Worm (Caenorhabditis elegans) whole organism, dauer: ENCODE measurements around the gene sre-54.

Source experiments
- unc-62 ChIP-seq: sonication (generic microtip); optimal IDR thresholded peaks from 2 replicates; lab custom pipeline; 2017; ENCODE audit warnings: missing biosample characterization, missing genetic modification reagents, missing genetic modification characterization

sre-54 gene

DNA sequence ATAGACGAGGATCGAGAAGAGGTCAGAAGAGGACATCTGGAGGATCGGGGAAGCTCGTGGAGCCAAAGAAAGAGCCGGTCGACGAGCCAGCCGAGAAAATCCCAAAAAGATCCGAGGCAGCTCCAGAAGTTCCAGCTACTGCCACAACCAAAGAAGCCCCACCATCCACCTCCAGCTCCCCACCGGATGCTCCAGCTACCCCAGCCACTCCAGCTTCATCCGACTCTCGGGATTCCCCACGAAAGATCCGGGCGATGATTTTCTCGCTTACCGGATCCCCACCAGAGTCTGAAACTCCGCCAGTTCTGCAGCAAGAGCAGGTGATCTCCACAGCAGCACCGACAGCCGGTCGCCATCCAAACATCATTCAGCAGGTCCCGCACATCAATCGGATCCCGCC lies 10.2 kb downstream of the sre-54 start:
- no peak for TF ChIP-seq unc-62 (GFP tag; lab: Kevin White, UChicago)

DNA sequence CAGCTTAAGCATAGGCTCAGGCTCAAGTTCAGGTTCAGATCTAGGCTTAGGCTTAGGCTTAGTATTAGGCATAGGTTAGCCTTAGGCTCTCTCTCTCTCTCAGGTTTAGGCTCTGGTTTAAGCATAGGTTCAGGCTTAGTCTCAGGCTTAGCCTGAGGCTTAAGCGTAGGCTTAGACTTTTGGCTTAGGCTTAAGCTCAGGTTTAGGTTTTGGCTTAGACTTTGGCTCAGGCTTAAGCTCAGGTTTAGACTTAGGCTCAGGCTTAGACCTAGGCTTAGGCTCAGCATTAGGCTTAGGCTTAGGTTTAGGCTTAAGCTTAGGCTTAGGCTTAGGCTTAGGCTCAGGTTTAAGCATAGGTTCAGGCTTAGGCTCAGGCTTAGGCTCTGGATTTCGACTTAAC lies 11.0 kb downstream of the sre-54 start:
- no peak for TF ChIP-seq unc-62 (GFP tag; lab: Kevin White, UChicago)

DNA sequence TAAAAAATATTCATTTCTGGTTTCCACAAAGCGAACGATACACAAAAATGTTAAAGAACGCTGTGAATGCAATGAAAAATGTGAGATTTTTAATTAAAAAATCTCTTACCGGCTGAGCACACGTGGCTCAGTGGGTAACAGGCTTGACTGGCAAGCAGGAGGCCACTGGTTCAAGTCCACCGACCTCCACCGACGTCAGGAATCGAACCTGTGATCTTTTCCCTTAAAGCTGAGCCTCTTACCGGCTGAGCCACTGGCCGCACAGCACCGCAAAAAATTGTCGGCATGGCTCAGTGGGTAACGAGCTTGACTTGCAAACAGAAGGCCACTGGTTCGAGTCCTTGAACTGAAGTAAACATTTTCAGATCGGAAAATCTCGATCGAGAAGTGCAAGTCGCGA lies 12.1 kb downstream of the sre-54 start, which contains the start of gene C44C11.6:
C44C11.6 (plus strand) TSS at position 23 of the 400 bp plus-strand sequence.
- TF ChIP-seq unc-62 (GFP tag; lab: Kevin White, UChicago): no peak

DNA sequence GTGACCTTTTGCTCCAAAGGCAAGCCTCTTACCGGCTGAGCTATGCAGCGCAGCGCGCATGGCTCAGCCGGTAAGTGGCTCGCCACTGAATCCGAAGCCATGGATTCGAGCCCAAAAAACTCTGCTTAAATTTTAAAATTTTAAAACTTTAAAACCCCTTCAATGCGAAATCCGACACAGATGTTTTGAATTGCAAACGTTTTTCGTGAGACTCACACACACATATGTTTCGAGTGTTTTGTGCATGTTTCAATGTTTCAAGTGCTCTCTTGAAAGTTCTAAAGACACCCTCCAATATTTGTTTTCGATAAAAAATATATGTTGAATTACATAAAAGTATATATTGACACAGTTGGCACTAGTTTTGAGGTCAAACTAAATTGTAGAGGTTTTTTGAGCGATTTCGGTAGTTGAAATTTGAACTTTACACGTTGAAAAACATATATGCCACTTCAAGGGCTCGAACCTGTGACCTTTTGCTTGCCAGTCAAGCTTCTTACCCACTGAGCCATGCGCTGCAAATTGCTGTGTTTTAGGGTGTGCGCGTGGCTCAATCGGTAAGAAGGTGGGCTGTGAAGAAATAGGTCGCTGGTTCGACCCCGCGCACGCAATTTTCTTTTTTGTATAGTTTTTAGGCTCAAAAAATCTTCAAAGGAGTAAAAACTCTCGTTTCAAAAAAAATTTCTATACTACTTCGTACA lies 13.7 kb downstream of the sre-54 start:
- TF ChIP-seq unc-62 (GFP tag; lab: Kevin White, UChicago): no peak

DNA sequence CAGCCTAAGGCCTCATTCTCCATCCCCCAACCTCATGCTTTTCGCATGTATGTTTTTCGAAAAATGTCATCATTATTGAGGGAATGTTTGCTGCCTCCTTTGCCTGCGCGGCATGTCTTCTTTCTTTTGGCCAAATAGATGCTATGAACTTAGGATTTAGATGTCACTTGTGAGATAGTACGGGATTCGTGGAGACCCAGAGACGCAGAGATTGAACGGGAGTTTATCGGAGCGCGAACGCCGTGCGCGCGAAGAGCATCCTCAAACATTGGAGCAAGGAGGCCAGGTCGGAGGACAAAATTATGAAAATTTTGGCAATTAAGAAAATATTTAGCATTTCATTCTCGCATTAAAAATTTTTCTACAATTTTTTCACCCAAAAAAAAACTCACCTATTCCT lies 16.2 kb downstream of the sre-54 start:
- TF ChIP-seq unc-62 (GFP tag; lab: Kevin White, UChicago): no peak

DNA sequence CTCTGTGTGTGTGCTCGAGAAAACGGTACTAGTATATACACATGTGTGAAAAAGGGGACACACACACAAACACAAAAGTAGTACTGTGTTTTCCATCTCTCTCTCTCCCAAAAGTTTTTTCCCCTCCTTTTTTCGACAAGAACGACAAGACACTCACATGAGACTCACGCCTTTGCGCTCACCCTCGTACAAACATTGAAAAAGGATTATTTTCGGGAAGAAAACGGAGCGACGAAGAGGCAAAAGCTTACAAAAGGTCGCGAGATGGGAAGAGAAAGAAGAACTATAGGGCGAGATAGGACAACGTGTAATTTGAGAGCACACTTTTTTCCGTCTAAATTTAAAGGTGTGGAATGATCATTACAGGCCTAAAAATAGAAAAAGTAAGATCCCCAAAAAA lies 17.1 kb downstream of the sre-54 start:
- no peak for TF ChIP-seq unc-62 (GFP tag; lab: Kevin White, UChicago)

DNA sequence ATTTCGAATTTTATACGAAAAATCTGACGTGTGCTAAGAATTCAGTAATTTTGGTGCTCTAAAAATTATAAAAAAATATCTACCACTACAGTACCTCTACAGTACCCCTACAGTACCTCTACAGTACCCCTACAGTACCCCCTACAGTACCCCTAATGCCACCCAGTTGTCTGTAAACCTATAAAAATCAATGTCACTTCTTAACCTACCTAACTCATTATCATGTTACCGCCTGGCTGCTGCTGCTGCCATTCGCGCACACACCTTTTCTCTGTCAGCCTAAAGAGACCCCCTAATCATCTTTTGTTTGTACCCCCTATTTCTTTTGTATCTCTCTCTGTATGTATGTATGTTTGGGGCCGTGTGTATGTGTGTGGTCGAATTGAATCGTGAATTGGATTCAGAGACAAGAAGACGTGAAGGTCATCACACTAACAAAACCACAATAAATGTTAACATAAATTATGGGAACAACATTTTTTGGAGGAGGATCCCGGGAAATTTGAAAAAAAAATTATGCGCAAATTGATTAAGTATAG lies 18.1 kb downstream of the sre-54 start:
- TF ChIP-seq unc-62 (GFP tag; lab: Kevin White, UChicago): no peak

DNA sequence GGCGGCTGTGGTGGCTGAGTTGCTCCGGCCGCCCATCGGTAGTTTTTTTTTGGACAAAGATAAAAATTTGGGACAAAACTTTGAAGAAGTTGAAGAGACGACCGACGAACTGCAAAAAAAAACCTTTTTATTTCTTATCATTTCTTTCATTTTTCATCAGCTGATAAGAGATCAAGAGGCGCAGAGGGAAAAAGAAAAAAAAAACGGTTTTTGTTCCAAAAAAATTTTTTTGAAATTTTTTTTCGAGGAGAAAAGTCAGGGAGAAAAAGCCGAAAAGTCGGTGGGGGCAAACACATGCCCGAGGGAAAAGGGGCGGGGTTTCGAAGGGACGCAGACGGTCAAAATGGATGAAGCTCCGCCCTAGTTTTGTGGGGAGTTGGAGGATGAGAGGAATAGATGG lies 19.4 kb downstream of the sre-54 start, which contains the start of gene ras-1:
ras-1 (minus strand) TSS at position 129 of the 400 bp plus-strand sequence.
- TF ChIP-seq unc-62 (GFP tag; lab: Kevin White, UChicago): no peak

DNA sequence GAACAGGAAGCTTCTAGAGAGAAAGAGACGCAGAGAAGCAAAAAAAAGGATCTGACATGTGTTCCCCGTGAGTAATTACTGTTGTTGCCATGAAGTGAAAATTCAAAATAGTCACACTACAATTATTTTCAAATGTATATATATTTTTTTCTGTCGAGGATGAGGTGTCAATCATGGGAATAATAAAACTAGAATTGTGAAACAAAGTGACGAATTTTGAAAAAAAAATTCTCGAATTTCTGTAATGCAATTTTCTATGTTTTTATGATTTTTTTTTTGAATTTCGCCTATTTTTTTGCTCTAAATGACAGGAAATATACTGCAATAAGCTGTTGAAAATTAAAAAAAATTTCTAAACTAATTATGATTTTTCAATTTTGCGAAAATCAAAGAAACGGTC lies 20.4 kb downstream of the sre-54 start:
- no peak for TF ChIP-seq unc-62 (GFP tag; lab: Kevin White, UChicago)

DNA sequence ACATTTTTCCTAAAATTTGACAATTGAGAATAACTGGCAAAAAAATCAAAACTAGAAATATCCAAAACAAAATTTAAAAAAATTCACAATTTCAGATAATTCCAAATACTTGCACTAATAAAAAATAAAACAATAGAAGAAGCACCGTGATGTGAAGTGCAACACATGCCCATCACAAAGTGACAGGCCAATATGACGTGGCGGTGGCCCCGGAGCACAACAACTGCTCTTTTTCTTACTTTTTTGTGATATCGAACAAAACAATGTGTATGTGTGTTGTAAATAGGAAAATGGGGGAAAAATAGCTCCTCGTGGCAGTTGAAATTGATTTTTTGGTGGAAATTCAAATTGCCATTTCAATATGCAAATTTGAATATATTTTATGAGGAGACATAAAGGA lies 21.1 kb downstream of the sre-54 start:
- TF ChIP-seq unc-62 (GFP tag; lab: Kevin White, UChicago): no peak

DNA sequence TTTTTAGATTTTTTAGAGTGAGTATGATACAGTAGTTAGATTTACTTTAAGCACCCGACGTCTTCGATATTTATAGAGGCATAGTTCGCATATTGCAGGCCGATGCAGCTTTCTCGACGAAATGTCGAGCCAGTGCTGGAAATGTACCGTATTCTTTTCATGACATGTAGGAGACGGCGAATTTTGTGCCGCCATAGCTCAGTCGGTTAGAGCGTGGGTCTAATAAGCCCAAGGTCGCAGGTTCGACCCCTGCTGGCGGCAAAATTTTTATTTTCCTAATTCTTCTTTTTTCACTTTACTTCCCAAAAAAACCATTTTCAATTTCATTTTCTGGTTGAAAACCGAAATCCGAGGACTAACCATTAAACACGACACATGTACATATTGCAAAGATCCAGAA lies 29.5 kb downstream of the sre-54 start:
- no peak for TF ChIP-seq unc-62 (GFP tag; lab: Kevin White, UChicago)

DNA sequence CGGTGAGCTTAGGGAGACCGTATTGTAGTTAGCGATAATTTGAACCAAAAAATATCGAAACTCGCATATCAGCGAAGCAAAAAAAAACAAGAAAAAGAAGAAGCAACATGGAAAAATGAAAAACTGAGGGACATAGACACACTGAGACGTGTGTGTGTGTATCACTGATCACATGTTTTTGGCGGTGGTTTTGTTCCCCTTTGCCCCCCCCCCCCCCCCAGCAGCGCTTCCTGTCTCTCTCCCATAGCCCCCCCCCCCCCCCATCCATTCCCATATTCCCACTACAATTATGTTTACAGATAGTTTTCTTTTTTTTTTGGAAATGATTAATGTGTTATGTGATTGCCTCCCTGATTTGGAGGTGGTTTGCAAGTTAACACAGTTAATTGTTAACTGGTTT lies 36.5 kb downstream of the sre-54 start:
- no peak for TF ChIP-seq unc-62 (GFP tag; lab: Kevin White, UChicago)

DNA sequence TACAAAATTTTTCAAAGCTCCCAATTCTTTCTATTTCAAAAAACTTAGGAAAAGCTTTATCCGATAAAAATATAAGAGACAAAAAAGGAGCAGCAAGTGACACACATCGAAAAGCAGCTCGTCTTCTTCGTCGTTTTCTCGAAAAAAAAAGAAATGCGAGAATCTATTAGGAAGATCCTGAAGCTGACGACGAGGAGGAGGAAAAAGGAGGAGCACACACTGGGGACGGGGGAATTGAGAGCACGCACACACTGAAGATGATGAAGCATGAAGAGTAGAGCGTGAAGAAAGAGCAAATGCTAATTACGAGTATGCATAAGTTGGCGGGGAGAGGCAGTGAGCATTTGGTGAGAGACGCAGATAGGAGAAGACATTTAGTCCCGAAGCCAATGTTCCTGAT lies 41.2 kb downstream of the sre-54 start:
- TF ChIP-seq unc-62 (GFP tag; lab: Kevin White, UChicago): no peak

DNA sequence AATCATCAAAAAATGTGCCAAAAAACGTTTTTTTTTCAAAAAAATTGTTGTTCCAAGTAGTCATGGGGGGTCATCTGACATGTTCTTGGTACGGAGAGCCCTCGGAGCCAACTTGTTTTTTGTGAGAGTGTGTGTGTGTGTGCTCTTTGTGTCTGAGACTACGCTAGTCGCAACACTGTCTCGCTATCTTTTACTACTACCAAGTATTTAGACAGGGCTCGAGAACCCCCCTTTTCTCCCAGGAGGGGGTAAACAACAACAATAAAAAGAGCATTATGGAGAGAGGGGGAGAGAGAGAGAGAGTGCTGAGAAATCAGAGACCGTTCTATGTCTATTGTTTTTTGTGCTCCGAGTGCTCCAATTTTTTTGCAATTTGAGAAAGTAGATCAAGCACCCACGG lies 46.1 kb downstream of the sre-54 start:
- TF ChIP-seq unc-62 (GFP tag; lab: Kevin White, UChicago): no peak

DNA sequence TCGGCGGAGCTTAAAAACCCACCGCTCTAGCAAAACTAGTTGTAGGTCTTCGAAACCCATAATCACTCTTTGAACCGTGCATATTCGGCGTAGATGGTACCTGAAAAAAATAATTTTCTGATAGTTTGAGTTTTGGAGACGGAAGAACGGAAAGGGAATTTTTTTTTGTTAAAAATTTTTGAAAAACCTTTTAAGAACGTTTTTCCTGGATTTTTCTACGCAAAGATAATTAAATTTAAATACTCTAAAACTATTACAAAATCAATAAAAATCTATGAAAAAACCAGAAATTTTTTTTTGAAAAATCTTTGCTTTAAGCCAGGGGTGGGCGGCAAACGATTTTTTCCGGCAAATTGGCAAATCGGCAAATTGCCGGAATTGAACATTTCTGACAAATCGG lies 46.7 kb downstream of the sre-54 start, which contains the start of gene marc-5:
marc-5 (minus strand) TSS at position 101 of the 400 bp plus-strand sequence.
- TF ChIP-seq unc-62 (GFP tag; lab: Kevin White, UChicago): no peak

DNA sequence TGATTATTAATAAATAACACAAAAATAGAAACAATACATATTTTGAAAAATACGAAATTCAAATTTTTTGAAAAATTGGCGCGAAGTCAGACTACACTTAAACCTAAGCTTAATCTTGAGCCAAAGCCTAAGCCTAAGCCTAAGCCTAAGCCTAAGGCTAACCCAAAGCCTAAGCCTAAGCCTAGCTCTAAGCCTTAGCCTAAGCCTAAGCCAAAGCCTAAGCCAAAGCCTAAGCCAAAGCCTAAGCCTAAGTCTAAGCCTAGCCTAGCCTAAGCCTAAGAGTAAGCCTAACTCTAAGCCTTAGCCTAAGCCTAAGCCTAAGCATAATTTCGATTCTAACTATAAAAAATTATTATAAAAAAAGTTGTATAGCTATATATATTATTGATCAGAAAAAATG lies 48.2 kb downstream of the sre-54 start:
- TF ChIP-seq unc-62 (GFP tag; lab: Kevin White, UChicago): no peak
